Worm (Caenorhabditis elegans) whole organism, L1 larva: ENCODE results near the gene Y50E8A.22.

Experiments
- fkh-8 ChIP-seq: sonication (generic microtip); optimal IDR thresholded peaks from 2 replicates; lab custom pipeline; 2016; ENCODE audit warnings: mild to moderate bottlenecking, missing genetic modification characterization, missing compliant biosample characterization
- snpc-4 ChIP-seq: fragments of 150-350 bp; optimal IDR thresholded peaks from 2 replicates; lab custom pipeline; 2014; ENCODE audit warnings: missing biosample characterization, missing genetic modification characterization

ce11 chrV:14728754-14729153 is 20.1 kb downstream of the Y50E8A.22 start, which contains the start of gene Y50E8A.2:
- no peak for TF ChIP-seq snpc-4
- no peak for TF ChIP-seq fkh-8 (tag; lab: Kevin White, UChicago)
